Worm (Caenorhabditis elegans): ENCODE data around the gene C34B4.3.

Gene C34B4.3

ce11 chrV:13071052-13071451 is at the start of gene C34B4.3:
Gene C34B4.3, minus strand, starts transcription at chrV:13071152.
- no peak for TF ChIP-seq ztf-11 (tag; optimal IDR thresholded peaks at IDR 0.05)
- no peak for TF ChIP-seq ces-1 (GFP tag; optimal IDR thresholded peaks at IDR 0.05)
- no peak for TF ChIP-seq sptf-1 (tag; optimal IDR thresholded peaks at IDR 0.05)
- TF ChIP-seq hlh-1 (tag; optimal IDR thresholded peaks at IDR 0.05): no peak
- no peak for TF ChIP-seq lin-13 (tag; optimal IDR thresholded peaks at IDR 0.05)
- no peak for TF ChIP-seq flh-1 (GFP tag; optimal IDR thresholded peaks at IDR 0.05)
- no peak for TF ChIP-seq elt-3 (tag; optimal IDR thresholded peaks at IDR 0.05)
- TF ChIP-seq bed-3 (GFP tag; optimal IDR thresholded peaks at IDR 0.05): no peak
- no peak for TF ChIP-seq blmp-1 (tag; optimal IDR thresholded peaks at IDR 0.05)
- TF ChIP-seq nhr-76 (tag; optimal IDR thresholded peaks at IDR 0.05): no peak
- no peak for TF ChIP-seq ceh-83 (GFP tag; optimal IDR thresholded peaks at IDR 0.05)
- TF ChIP-seq mls-2 (tag; optimal IDR thresholded peaks at IDR 0.05): no peak
- TF ChIP-seq nhr-28 (tag; optimal IDR thresholded peaks at IDR 0.05): no peak
- TF ChIP-seq snpc-4 (tag; optimal IDR thresholded peaks at IDR 0.05): no peak
- no peak for TF ChIP-seq nhr-237 (tag; optimal IDR thresholded peaks at IDR 0.05)
- no peak for TF ChIP-seq lin-32 (GFP tag; optimal IDR thresholded peaks at IDR 0.05)
- no peak for TF ChIP-seq mab-5 (tag; optimal IDR thresholded peaks at IDR 0.05)
- TF ChIP-seq sem-2 (GFP tag; optimal IDR thresholded peaks at IDR 0.05): no peak
- TF ChIP-seq unc-120 (tag; optimal IDR thresholded peaks at IDR 0.05; ENCODE audit: poor library complexity, severe bottlenecking): no peak

- TF ChIP-seq ham-2 (GFP tag; optimal IDR thresholded peaks at IDR 0.05): no peak
- no peak for TF ChIP-seq blmp-1 (tag; optimal IDR thresholded peaks at IDR 0.05)
- TF ChIP-seq mab-5 (tag; optimal IDR thresholded peaks at IDR 0.05): no peak
- TF ChIP-seq ceh-39 (tag; optimal IDR thresholded peaks at IDR 0.05): no peak
- no peak for TF ChIP-seq mep-1 (tag; optimal IDR thresholded peaks at IDR 0.05)
- no peak for TF ChIP-seq snpc-4 (tag; optimal IDR thresholded peaks at IDR 0.05)
- peak; percentile 73 for TF ChIP-seq cnd-1 (tag; optimal IDR thresholded peaks at IDR 0.05)
- TF ChIP-seq ces-1 (GFP tag; optimal IDR thresholded peaks at IDR 0.05): peak; percentile 9
- no peak for TF ChIP-seq zip-8 (tag; optimal IDR thresholded peaks at IDR 0.05)
- no peak for TF ChIP-seq elt-3 (tag; optimal IDR thresholded peaks at IDR 0.05)
- peak; percentile 91 for TF ChIP-seq lin-32 (GFP tag; optimal IDR thresholded peaks at IDR 0.05)
- TF ChIP-seq nhr-237 (tag; optimal IDR thresholded peaks at IDR 0.05): no peak
- no peak for TF ChIP-seq nhr-28 (tag; optimal IDR thresholded peaks at IDR 0.05)
- no peak for TF ChIP-seq ceh-43 (GFP tag; optimal IDR thresholded peaks at IDR 0.05)
- TF ChIP-seq unc-62 (GFP tag; optimal IDR thresholded peaks at IDR 0.05): peak; percentile 66
- TF ChIP-seq unc-120 (tag; optimal IDR thresholded peaks at IDR 0.05; ENCODE audit: poor library complexity, severe bottlenecking): no peak
- TF ChIP-seq flh-1 (GFP tag; optimal IDR thresholded peaks at IDR 0.05): no peak
- no peak for TF ChIP-seq elt-1 (tag; optimal IDR thresholded peaks at IDR 0.05; ENCODE audit: borderline replicate concordance, insufficient read depth)
- TF ChIP-seq unc-39 (tag; optimal IDR thresholded peaks at IDR 0.05): no peak
- TF ChIP-seq pha-4 (tag; optimal IDR thresholded peaks at IDR 0.05): no peak
- no peak for TF ChIP-seq lin-13 (tag; optimal IDR thresholded peaks at IDR 0.05)
- TF ChIP-seq drap-1 (GFP tag; optimal IDR thresholded peaks at IDR 0.05): no peak
- no peak for TF ChIP-seq sem-2 (GFP tag; optimal IDR thresholded peaks at IDR 0.05)
- no peak for TF ChIP-seq sptf-1 (tag; optimal IDR thresholded peaks at IDR 0.05)
- no peak for TF ChIP-seq hlh-1 (tag; optimal IDR thresholded peaks at IDR 0.05)
- no peak for TF ChIP-seq nhr-76 (tag; optimal IDR thresholded peaks at IDR 0.05)
- no peak for TF ChIP-seq M03D4.4 (tag; optimal IDR thresholded peaks at IDR 0.05)
- no peak for TF ChIP-seq nhr-2 (tag; optimal IDR thresholded peaks at IDR 0.05)
Measured at ce11 chrV:13120097-13120496, 49.1 kb upstream of the C34B4.3 start, which contains the start of gene max-1. Gene max-1, minus strand, starts transcription at chrV:13120220.

ce11 chrV:13116114-13116603 is 45.2 kb upstream of the C34B4.3 start, which contains the start of gene acly-2:
Gene acly-2, plus strand, starts transcription at chrV:13116488.
- TF ChIP-seq elt-1 (tag; optimal IDR thresholded peaks at IDR 0.05; ENCODE audit: borderline replicate concordance, insufficient read depth) (peak; percentile 25), zip-8 (tag; optimal IDR thresholded peaks at IDR 0.05) (peak; percentile 75), sptf-1 (tag; optimal IDR thresholded peaks at IDR 0.05) (no peak), ham-2 (GFP tag; optimal IDR thresholded peaks at IDR 0.05) (peak; percentile 33)

- TF ChIP-seq pha-4 (tag; optimal IDR thresholded peaks at IDR 0.05): no peak
- TF ChIP-seq ces-1 (GFP tag; optimal IDR thresholded peaks at IDR 0.05): peak; percentile 95
Measured at ce11 chrV:13114552-13115237, 43.7 kb upstream of the C34B4.3 start.
